Worm (Caenorhabditis elegans) whole organism, L3 larva: ENCODE data around the gene Y57G11C.1144.

Experiments used
- R02D3.7 ChIP-seq: fragments of 150-350 bp; optimal IDR thresholded peaks from 2 replicates; lab custom pipeline; 2014; ENCODE audit warnings: missing biosample characterization, missing genetic modification characterization
- ZK546.5 ChIP-seq: sonication (generic microtip); optimal IDR thresholded peaks from 2 replicates; lab custom pipeline; 2017; ENCODE audit warnings: missing biosample characterization, missing genetic modification characterization
- ceh-16 ChIP-seq: sonication (generic microtip); optimal IDR thresholded peaks from 2 replicates; lab custom pipeline; 2017; ENCODE audit warnings: missing biosample characterization, missing genetic modification characterization
- ceh-9 ChIP-seq: sonication (generic microtip); optimal IDR thresholded peaks from 2 replicates; lab custom pipeline; 2018; ENCODE audit warnings: missing biosample characterization, missing genetic modification characterization
- daf-12 ChIP-seq: fragments of 150-350 bp; optimal IDR thresholded peaks from 2 replicates; lab custom pipeline; 2014; ENCODE audit warnings: missing biosample characterization, missing genetic modification reagents, missing genetic modification characterization
- egl-27 ChIP-seq: sonication (generic microtip); optimal IDR thresholded peaks from 4 replicates; lab custom pipeline; 2017; ENCODE audit warnings: missing biosample characterization, missing genetic modification reagents, missing genetic modification characterization
- egl-5 ChIP-seq: fragments of 150-350 bp; optimal IDR thresholded peaks from 2 replicates; lab custom pipeline; 2017; ENCODE audit warnings: missing biosample characterization, missing genetic modification reagents, missing genetic modification characterization, inconsistent platforms
- elt-1 ChIP-seq: fragments of 150-350 bp; optimal IDR thresholded peaks from 2 replicates; lab custom pipeline; 2014; ENCODE audit warnings: missing biosample characterization, missing genetic modification characterization
- elt-2 ChIP-seq: sonication (generic microtip); optimal IDR thresholded peaks from 2 replicates; lab custom pipeline; 2016; ENCODE audit warnings: missing genetic modification reagents, mild to moderate bottlenecking, missing genetic modification characterization, missing compliant biosample characterization
- elt-3 ChIP-seq, 3 experiments: fragments of 150-350 bp in 1 of 3; sonication (generic microtip) in 2 of 3; optimal IDR thresholded peaks; 2 replicates in 2 of 3; 4 replicates in 1 of 3; lab custom pipeline; 2014 to 2017; ENCODE audit warnings: missing biosample characterization in 3 of 3, missing genetic modification characterization in 3 of 3
- eor-1 ChIP-seq, 2 experiments: fragments of 150-350 bp; optimal IDR thresholded peaks; 2 replicates each; lab custom pipeline; 2014 to 2018; ENCODE audit warnings: missing biosample characterization in 2 of 2, missing genetic modification characterization in 2 of 2
- fkh-10 ChIP-seq: sonication (generic microtip); optimal IDR thresholded peaks from 2 replicates; lab custom pipeline; 2017; ENCODE audit warnings: missing biosample characterization, missing genetic modification reagents, missing genetic modification characterization
- fkh-2 ChIP-seq: fragments of 150-350 bp; optimal IDR thresholded peaks from 2 replicates; lab custom pipeline; 2014; ENCODE audit warnings: missing biosample characterization, missing genetic modification reagents, missing genetic modification characterization
- fos-1 ChIP-seq: fragments of 150-350 bp; optimal IDR thresholded peaks from 2 replicates; lab custom pipeline; 2014; ENCODE audit warnings: missing biosample characterization, missing genetic modification characterization
- hmg-11 ChIP-seq: sonication (generic microtip); optimal IDR thresholded peaks from 2 replicates; lab custom pipeline; 2016; ENCODE audit warnings: missing genetic modification characterization, missing compliant biosample characterization
- lin-15B ChIP-seq: fragments of 150-350 bp; optimal IDR thresholded peaks from 2 replicates; lab custom pipeline; 2014; ENCODE audit warnings: missing biosample characterization, missing genetic modification characterization
- lin-39 ChIP-seq: fragments of 150-350 bp; optimal IDR thresholded peaks from 2 replicates; lab custom pipeline; 2018; ENCODE audit warnings: missing biosample characterization, missing genetic modification reagents, missing genetic modification characterization
- lsy-12 ChIP-seq: sonication (generic microtip); optimal IDR thresholded peaks from 2 replicates; lab custom pipeline; 2016; ENCODE audit warnings: mild to moderate bottlenecking, missing genetic modification characterization, missing compliant biosample characterization
- mdl-1 ChIP-seq: fragments of 150-350 bp; optimal IDR thresholded peaks from 2 replicates; lab custom pipeline; 2014; ENCODE audit warnings: missing biosample characterization, missing genetic modification characterization
- mml-1 ChIP-seq: fragments of 150-350 bp; sonication (generic microtip); optimal IDR thresholded peaks from 3 replicates; lab custom pipeline; 2014; ENCODE audit warnings: missing biosample characterization, missing genetic modification characterization
- nfya-1 ChIP-seq: sonication (generic microtip); optimal IDR thresholded peaks from 2 replicates; lab custom pipeline; 2017; ENCODE audit warnings: missing genetic modification characterization, mild to moderate bottlenecking, missing compliant biosample characterization, antibody characterized with exemption, moderate library complexity; ENCODE audit not compliant: insufficient read depth
- nhr-12 ChIP-seq: fragments of 150-350 bp; optimal IDR thresholded peaks from 2 replicates; lab custom pipeline; 2014; ENCODE audit warnings: missing biosample characterization, missing genetic modification characterization
- nhr-237 ChIP-seq: fragments of 150-350 bp; optimal IDR thresholded peaks from 2 replicates; lab custom pipeline; 2014; ENCODE audit warnings: missing biosample characterization, missing genetic modification characterization
- nhr-28 ChIP-seq: fragments of 150-350 bp; optimal IDR thresholded peaks from 2 replicates; lab custom pipeline; 2014; ENCODE audit warnings: missing biosample characterization, missing genetic modification characterization
- nhr-43 ChIP-seq: sonication (generic microtip); optimal IDR thresholded peaks from 2 replicates; lab custom pipeline; 2016; ENCODE audit warnings: mild to moderate bottlenecking, missing genetic modification characterization, missing compliant biosample characterization; ENCODE audit not compliant: poor library complexity, severe bottlenecking
- nhr-67 ChIP-seq: fragments of 150-350 bp; optimal IDR thresholded peaks from 2 replicates; lab custom pipeline; 2014; ENCODE audit warnings: missing biosample characterization, missing genetic modification characterization
- nhr-76 ChIP-seq: fragments of 150-350 bp; sonication (generic microtip); optimal IDR thresholded peaks from 5 replicates; lab custom pipeline; 2014; ENCODE audit warnings: missing biosample characterization, missing genetic modification characterization
- nhr-77 ChIP-seq: fragments of 150-350 bp; optimal IDR thresholded peaks from 2 replicates; lab custom pipeline; 2014; ENCODE audit warnings: missing biosample characterization, missing genetic modification characterization
- pha-4 ChIP-seq: fragments of 150-350 bp; optimal IDR thresholded peaks from 2 replicates; lab custom pipeline; 2014; ENCODE audit warnings: missing biosample characterization, missing genetic modification reagents, missing genetic modification characterization
- pqm-1 ChIP-seq: fragments of 150-350 bp; optimal IDR thresholded peaks from 2 replicates; lab custom pipeline; 2017; ENCODE audit warnings: missing biosample characterization, missing genetic modification characterization, inconsistent platforms
- sea-2 ChIP-seq: fragments of 150-350 bp; sonication (generic microtip); optimal IDR thresholded peaks from 4 replicates; lab custom pipeline; 2014; ENCODE audit warnings: missing biosample characterization, missing genetic modification reagents, missing genetic modification characterization
- skn-1 ChIP-seq: fragments of 150-350 bp; optimal IDR thresholded peaks from 2 replicates; lab custom pipeline; 2014; ENCODE audit warnings: missing biosample characterization, missing genetic modification characterization
- snpc-4 ChIP-seq: fragments of 150-350 bp; optimal IDR thresholded peaks from 2 replicates; lab custom pipeline; 2014; ENCODE audit warnings: missing biosample characterization, missing genetic modification characterization
- tbx-2 ChIP-seq: sonication (generic microtip); optimal IDR thresholded peaks from 2 replicates; lab custom pipeline; 2016; ENCODE audit warnings: mild to moderate bottlenecking, missing genetic modification characterization, missing compliant biosample characterization
- unc-39 ChIP-seq: sonication (generic microtip); optimal IDR thresholded peaks from 4 replicates; lab custom pipeline; 2017; ENCODE audit warnings: missing biosample characterization, missing genetic modification characterization
- unc-62 ChIP-seq: fragments of 150-350 bp; sonication (generic microtip); optimal IDR thresholded peaks from 4 replicates; lab custom pipeline; 2014; ENCODE audit warnings: missing biosample characterization, missing genetic modification reagents, missing genetic modification characterization
- ztf-11 ChIP-seq: fragments of 150-350 bp; optimal IDR thresholded peaks from 2 replicates; lab custom pipeline; 2014; ENCODE audit warnings: missing biosample characterization, missing genetic modification characterization

Gene Y57G11C.1144

ce11 chrIV:14937017-14937416 lies at the start of gene Y57G11C.1144:
TSS of gene Y57G11C.1144 (plus strand) at chrIV:14937317.
- TF ChIP-seq nhr-77 (no peak), egl-27 (tag; lab: Kevin White, UChicago) (no peak), nhr-67 (tag; lab: Kevin White, UChicago) (no peak), elt-2 (tag; lab: Kevin White, UChicago) (no peak), mml-1 (tag; lab: Kevin White, UChicago) (no peak), unc-62 (GFP tag; lab: Kevin White, UChicago) (no peak), daf-12 (tag; lab: Kevin White, UChicago) (no peak), ceh-16 (tag; lab: Kevin White, UChicago) (no peak), mdl-1 (tag; lab: Kevin White, UChicago) (no peak), nhr-237 (tag; lab: Kevin White, UChicago) (no peak), nhr-28 (tag; lab: Kevin White, UChicago) (no peak), lsy-12 (tag; lab: Kevin White, UChicago) (no peak), nhr-12 (tag; lab: Kevin White, UChicago) (no peak), elt-3 (tag; optimal IDR thresholded peaks at IDR 0.05; lab: Kevin White, UChicago) (no peak), fkh-2 (tag; lab: Kevin White, UChicago) (no peak), egl-5 (tag; lab: Kevin White, UChicago) (no peak), tbx-2 (no peak), fkh-10 (GFP tag; lab: Kevin White, UChicago) (no peak)

ce11 chrIV:14888889-14889664 lies 48.0 kb upstream of the Y57G11C.1144 start:
- TF ChIP-seq pqm-1 (tag; lab: Kevin White, UChicago), result peak; percentile 42
- TF ChIP-seq lin-15B (tag; lab: Kevin White, UChicago), result no peak
- no peak for TF ChIP-seq unc-62 (GFP tag; lab: Kevin White, UChicago)
- no peak for TF ChIP-seq R02D3.7 (tag; lab: Kevin White, UChicago)
- TF ChIP-seq snpc-4 (tag; lab: Kevin White, UChicago), result peak; percentile 57
- TF ChIP-seq sea-2 (GFP tag; lab: Kevin White, UChicago), result no peak
- no peak for TF ChIP-seq fos-1 (tag; lab: Kevin White, UChicago)
- TF ChIP-seq tbx-2, result no peak
- no peak for TF ChIP-seq nhr-67 (tag; lab: Kevin White, UChicago)
- no peak for TF ChIP-seq egl-27 (tag; lab: Kevin White, UChicago)
- no peak for TF ChIP-seq daf-12 (tag; lab: Kevin White, UChicago)
- TF ChIP-seq ztf-11, result no peak
- no peak for TF ChIP-seq lsy-12 (tag; lab: Kevin White, UChicago)
- TF ChIP-seq unc-39 (tag; lab: Kevin White, UChicago), result no peak
- TF ChIP-seq ZK546.5, result no peak
- TF ChIP-seq nhr-28 (tag; lab: Kevin White, UChicago), result no peak
- TF ChIP-seq lin-39 (tag; lab: Kevin White, UChicago), result peak; percentile 32
- no peak for TF ChIP-seq nhr-76 (tag; lab: Kevin White, UChicago)
- TF ChIP-seq nhr-237 (tag; lab: Kevin White, UChicago), result no peak
- TF ChIP-seq skn-1, result no peak
- TF ChIP-seq eor-1 (tag; optimal IDR thresholded peaks at IDR 0.05; lab: Kevin White, UChicago), result no peak
- no peak for TF ChIP-seq elt-1 (tag; lab: Kevin White, UChicago)
- no peak for TF ChIP-seq nfya-1 (tag; lab: Kevin White, UChicago)
- TF ChIP-seq elt-2 (tag; lab: Kevin White, UChicago), result peak; percentile 40
- TF ChIP-seq nhr-43 (tag; lab: Kevin White, UChicago), result no peak
- TF ChIP-seq hmg-11, result peak; percentile 49
- no peak for TF ChIP-seq egl-5 (tag; lab: Kevin White, UChicago)
- no peak for TF ChIP-seq fkh-2 (tag; lab: Kevin White, UChicago)
- no peak for TF ChIP-seq mdl-1 (tag; lab: Kevin White, UChicago)
- TF ChIP-seq fkh-10 (GFP tag; lab: Kevin White, UChicago), result no peak
- peak; percentile 88 for TF ChIP-seq pha-4 (tag; lab: Kevin White, UChicago)
- TF ChIP-seq ceh-9 (tag; lab: Kevin White, UChicago), result no peak
